Fruit fly (Drosophila melanogaster) Kc167 (cell line): ENCODE results near the gene retinin.

Experiments
- Sin3A ChIP-seq: fragments of >200 bp; optimal IDR thresholded peaks from 2 replicates; lab custom pipeline; 2018; ENCODE audit warnings: missing external identifiers
- h ChIP-seq: fragments of >200 bp; optimal IDR thresholded peaks from 3 replicates; lab custom pipeline; 2018; ENCODE audit warnings: missing external identifiers
- insv ChIP-seq: fragments of >200 bp; optimal IDR thresholded peaks from 3 replicates; lab custom pipeline; 2018; ENCODE audit warnings: missing external identifiers
- ttk ChIP-seq: sonication (Bioruptor generic); optimal IDR thresholded peaks from 2 replicates; lab custom pipeline; 2017; ENCODE audit warnings: missing external identifiers

dm6 chr3L:16357860-16358259 is 26.1 kb downstream of the retinin start:
- TF ChIP-seq insv (no peak), h (lab: Kevin White, UChicago) (no peak), Sin3A (lab: Kevin White, UChicago) (no peak), ttk (lab: Kevin White, UChicago) (no peak)
